Fruit fly (Drosophila melanogaster) whole organism, embryonic: ENCODE results near the gene CG4424.
A peak's percentile ranks its signal among the peaks of the same experiment; 100 is the strongest.

Experiments
- Asciz ChIP-seq: fragments of 200-800 bp; sonication (Bioruptor generic); optimal IDR thresholded peaks from 2 replicates; lab custom pipeline; 2017; ENCODE audit warnings: missing biosample characterization, mild to moderate bottlenecking, missing genetic modification characterization, missing genetic modification reagents
- Awh ChIP-seq: fragments of 200-800 bp; sonication (Bioruptor generic); IDR thresholded peaks from 2 replicates; pipeline ENCODE4, ENCODE4 v1.3.6; 2022; ENCODE audit warnings: missing biosample characterization, missing genetic modification characterization
- B-H1 ChIP-seq: fragments of 200-800 bp; sonication (Bioruptor generic); IDR thresholded peaks from 3 replicates; pipeline ENCODE4 v1.3.6; 2022; ENCODE audit warnings: missing biosample characterization, missing genetic modification characterization
- Bteb2 ChIP-seq: fragments of 200-800 bp; sonication (Bioruptor generic); optimal IDR thresholded peaks from 2 replicates; lab custom pipeline; 2016; ENCODE audit warnings: missing biosample characterization, missing genetic modification characterization
- CG10979 ChIP-seq: fragments of 200-800 bp; sonication (Bioruptor generic); optimal IDR thresholded peaks from 2 replicates; lab custom pipeline; 2018; ENCODE audit warnings: missing biosample characterization, mild to moderate bottlenecking, missing genetic modification characterization, moderate library complexity
- CG11247 ChIP-seq: fragments of 200-800 bp; sonication (Bioruptor generic); IDR thresholded peaks from 2 replicates; pipeline ENCODE4 v1.3.6; 2022; ENCODE audit warnings: missing biosample characterization, missing genetic modification characterization
- CG12071 ChIP-seq: fragments of 200-800 bp; sonication (Bioruptor generic); optimal IDR thresholded peaks from 3 replicates; lab custom pipeline; 2018; ENCODE audit warnings: missing biosample characterization, mild to moderate bottlenecking, missing genetic modification characterization
- CG12769 ChIP-seq: fragments of 200-800 bp; sonication (Bioruptor generic); optimal IDR thresholded peaks from 2 replicates; lab custom pipeline; 2019; ENCODE audit warnings: missing biosample characterization, mild to moderate bottlenecking, missing genetic modification characterization, moderate library complexity
- CG13624 ChIP-seq: fragments of 200-800 bp; sonication (Bioruptor generic); optimal IDR thresholded peaks from 2 replicates; lab custom pipeline; 2016; ENCODE audit warnings: missing biosample characterization, missing genetic modification characterization
- CG16779 ChIP-seq: fragments of 200-800 bp; sonication (Bioruptor generic); IDR thresholded peaks from 2 replicates; pipeline ENCODE4 v1.3.6; 2022; ENCODE audit warnings: missing biosample characterization, missing genetic modification characterization
- CG2120 ChIP-seq: fragments of 200-800 bp; sonication (Bioruptor generic); optimal IDR thresholded peaks from 3 replicates; lab custom pipeline; 2016; ENCODE audit warnings: missing biosample characterization, missing genetic modification characterization
- CG3065 ChIP-seq: fragments of 200-800 bp; sonication (Bioruptor generic); optimal IDR thresholded peaks from 2 replicates; lab custom pipeline; 2016; ENCODE audit warnings: missing biosample characterization, missing genetic modification characterization
- CG31365 ChIP-seq: fragments of 200-800 bp; sonication (Bioruptor generic); optimal IDR thresholded peaks from 2 replicates; lab custom pipeline; 2018; ENCODE audit warnings: missing biosample characterization, mild to moderate bottlenecking, missing genetic modification characterization
- CG34376 ChIP-seq: fragments of 200-800 bp; sonication (Bioruptor generic); optimal IDR thresholded peaks from 2 replicates; lab custom pipeline; 2018; ENCODE audit warnings: missing biosample characterization, mild to moderate bottlenecking, missing genetic modification characterization
- CG3995 ChIP-seq: fragments of 200-800 bp; sonication (Bioruptor generic); optimal IDR thresholded peaks from 3 replicates; lab custom pipeline; 2016; ENCODE audit warnings: missing biosample characterization, missing genetic modification characterization
- CG43689 ChIP-seq: fragments of 200-800 bp; sonication (Bioruptor generic); IDR thresholded peaks from 2 replicates; pipeline ENCODE4 v1.3.6; 2022; ENCODE audit warnings: missing biosample characterization, missing genetic modification characterization
- CG4820 ChIP-seq: fragments of 200-800 bp; sonication (Bioruptor generic); optimal IDR thresholded peaks from 3 replicates; lab custom pipeline; 2016; ENCODE audit warnings: missing biosample characterization, missing genetic modification characterization
- CG5245 ChIP-seq: fragments of 200-800 bp; sonication (Bioruptor generic); optimal IDR thresholded peaks from 3 replicates; lab custom pipeline; 2016; ENCODE audit warnings: missing biosample characterization, missing genetic modification characterization
- CG6254 ChIP-seq: fragments of 200-800 bp; sonication (Bioruptor generic); optimal IDR thresholded peaks from 3 replicates; lab custom pipeline; 2017; ENCODE audit warnings: mild to moderate bottlenecking, missing biosample characterization, missing genetic modification reagents, missing genetic modification characterization
- CG7271 ChIP-seq: fragments of 200-800 bp; sonication (Bioruptor generic); optimal IDR thresholded peaks from 2 replicates; lab custom pipeline; 2018; ENCODE audit warnings: missing biosample characterization, mild to moderate bottlenecking, missing genetic modification characterization, moderate library complexity
- Ets65A ChIP-seq: fragments of 200-800 bp; sonication (Bioruptor generic); peaks from one replicate; lab custom pipeline; 2016; ENCODE audit warnings: missing biosample characterization, missing genetic modification characterization
- GATAe ChIP-seq: fragments of 200-800 bp; sonication (Bioruptor generic); conservative IDR thresholded peaks from 2 replicates; pipeline ENCODE4 v1.3.6; 2022; ENCODE audit warnings: missing biosample characterization, missing genetic modification characterization
- HmgZ ChIP-seq: fragments of 200-800 bp; sonication (Bioruptor generic); optimal IDR thresholded peaks from 2 replicates; lab custom pipeline; 2018; ENCODE audit warnings: missing biosample characterization, mild to moderate bottlenecking, missing genetic modification characterization
- Hr78 ChIP-seq, 2 experiments: fragments of 200-800 bp in 1 of 2; fragments of >200 bp in 1 of 2; sonication (Bioruptor generic) in 1 of 2; optimal IDR thresholded peaks; 2 replicates each; lab custom pipeline; 2017 to 2019; ENCODE audit warnings: missing biosample characterization in 2 of 2, missing genetic modification characterization in 2 of 2, mild to moderate bottlenecking in 1 of 2, moderate library complexity in 1 of 2
- Med ChIP-seq: fragments of 200-800 bp; sonication (Bioruptor generic); peaks from one replicate; lab custom pipeline; 2016; ENCODE audit warnings: missing biosample characterization, missing genetic modification characterization, mild to moderate bottlenecking, inconsistent platforms, moderate library complexity
- Sin3A ChIP-seq: fragments of >200 bp; optimal IDR thresholded peaks from 2 replicates; lab custom pipeline; 2018
- Sox100B ChIP-seq: fragments of 200-800 bp; sonication (Bioruptor generic); optimal IDR thresholded peaks from 3 replicates; lab custom pipeline; 2018; ENCODE audit warnings: missing biosample characterization, mild to moderate bottlenecking, missing genetic modification characterization
- Trl ChIP-seq, 3 experiments: fragments of >200 bp in 2 of 3; fragments of 200-800 bp in 1 of 3; sonication (Bioruptor generic) in 1 of 3; optimal IDR thresholded peaks; 2 replicates in 1 of 3; 3 replicates in 2 of 3; lab custom pipeline; 2016 to 2017; ENCODE audit warnings: missing biosample characterization in 1 of 3, missing genetic modification characterization in 1 of 3
- Vsx1 ChIP-seq: fragments of 200-800 bp; sonication (Bioruptor generic); optimal IDR thresholded peaks from 2 replicates; lab custom pipeline; 2017; ENCODE audit warnings: missing biosample characterization, mild to moderate bottlenecking, missing genetic modification characterization, missing genetic modification reagents
- ash1 ChIP-seq: fragments of 200-800 bp; sonication (Bioruptor generic); optimal IDR thresholded peaks from 2 replicates; lab custom pipeline; 2018; ENCODE audit warnings: missing biosample characterization, mild to moderate bottlenecking, missing genetic modification characterization
- bowl ChIP-seq: fragments of 200-800 bp; sonication (Bioruptor generic); IDR thresholded peaks from 2 replicates; pipeline ENCODE4 v1.3.6; 2022; ENCODE audit warnings: missing biosample characterization, missing genetic modification characterization
- br ChIP-seq: fragments of >200 bp; optimal IDR thresholded peaks from 2 replicates; lab custom pipeline; 2017
- bsh ChIP-seq, 2 experiments: fragments of 200-800 bp; sonication (Bioruptor generic); optimal IDR thresholded peaks; 2 replicates each; lab custom pipeline; 2017 to 2018; ENCODE audit warnings: mild to moderate bottlenecking in 2 of 2, missing biosample characterization in 2 of 2, missing genetic modification characterization in 2 of 2, moderate library complexity in 1 of 2
- chinmo ChIP-seq: fragments of 200-800 bp; sonication (Bioruptor generic); IDR thresholded peaks from 4 replicates; pipeline ENCODE4 v1.3.6; 2022; ENCODE audit warnings: missing biosample characterization, missing genetic modification characterization; ENCODE audit not compliant: partially characterized antibody
- cwo ChIP-seq: fragments of 200-800 bp; sonication (Bioruptor generic); optimal IDR thresholded peaks from 3 replicates; lab custom pipeline; 2017; ENCODE audit warnings: missing biosample characterization, missing genetic modification characterization, mild to moderate bottlenecking, moderate library complexity, missing genetic modification reagents
- exex ChIP-seq: fragments of 200-800 bp; sonication (Bioruptor generic); optimal IDR thresholded peaks from 4 replicates; lab custom pipeline; 2018; ENCODE audit warnings: missing biosample characterization, mild to moderate bottlenecking, missing genetic modification characterization, moderate library complexity
- fd102C ChIP-seq: fragments of 200-800 bp; sonication (Bioruptor generic); optimal IDR thresholded peaks from 2 replicates; lab custom pipeline; 2018; ENCODE audit warnings: missing biosample characterization, mild to moderate bottlenecking, missing genetic modification characterization, moderate library complexity
- grn ChIP-seq: fragments of 200-800 bp; sonication (Bioruptor generic); optimal IDR thresholded peaks from 3 replicates; lab custom pipeline; 2017; ENCODE audit warnings: missing biosample characterization, missing genetic modification characterization
- ind ChIP-seq: fragments of 200-800 bp; sonication (Bioruptor generic); optimal IDR thresholded peaks from 3 replicates; lab custom pipeline; 2016; ENCODE audit warnings: missing biosample characterization, missing genetic modification characterization
- lab ChIP-seq: fragments of 200-800 bp; sonication (Bioruptor generic); optimal IDR thresholded peaks from 3 replicates; lab custom pipeline; 2017; ENCODE audit warnings: missing biosample characterization, missing genetic modification characterization, mild to moderate bottlenecking, moderate library complexity, missing genetic modification reagents
- mirr ChIP-seq: fragments of 200-800 bp; sonication (Bioruptor generic); optimal IDR thresholded peaks from 3 replicates; lab custom pipeline; 2018; ENCODE audit warnings: missing biosample characterization, mild to moderate bottlenecking, missing genetic modification characterization
- nmo ChIP-seq: fragments of 200-800 bp; sonication (Bioruptor generic); optimal IDR thresholded peaks from 2 replicates; lab custom pipeline; 2018; ENCODE audit warnings: missing biosample characterization, mild to moderate bottlenecking, missing genetic modification characterization, moderate library complexity
- oc ChIP-seq: fragments of 200-800 bp; sonication (Bioruptor generic); optimal IDR thresholded peaks from 2 replicates; lab custom pipeline; 2018; ENCODE audit warnings: missing biosample characterization, mild to moderate bottlenecking, missing genetic modification characterization, moderate library complexity
- row ChIP-seq: fragments of 200-800 bp; sonication (Bioruptor generic); IDR thresholded peaks from 3 replicates; pipeline ENCODE4 v1.3.6; 2022; ENCODE audit warnings: missing biosample characterization, missing genetic modification characterization
- sd ChIP-seq: fragments of 200-800 bp; sonication (Bioruptor generic); optimal IDR thresholded peaks from 3 replicates; lab custom pipeline; 2018; ENCODE audit warnings: missing biosample characterization, mild to moderate bottlenecking, missing genetic modification characterization, moderate library complexity
- sens ChIP-seq: fragments of 200-800 bp; sonication (Bioruptor generic); peaks from one replicate; lab custom pipeline; 2016; ENCODE audit warnings: missing biosample characterization, missing genetic modification characterization
- sens-2 ChIP-seq: fragments of 200-800 bp; sonication (Bioruptor generic); IDR thresholded peaks from 2 replicates; pipeline ENCODE4 v1.3.6; 2022; ENCODE audit warnings: missing biosample characterization, missing genetic modification characterization
- sr ChIP-seq: fragments of 200-800 bp; sonication (Bioruptor generic); IDR thresholded peaks from 3 replicates; pipeline ENCODE4 v1.3.6; 2022; ENCODE audit warnings: missing biosample characterization, missing genetic modification characterization
- sug ChIP-seq: fragments of 200-800 bp; optimal IDR thresholded peaks from 2 replicates; lab custom pipeline; 2019; ENCODE audit warnings: missing biosample characterization, mild to moderate bottlenecking, missing genetic modification characterization, moderate library complexity
- tio ChIP-seq: fragments of 200-800 bp; sonication (Bioruptor generic); optimal IDR thresholded peaks from 2 replicates; lab custom pipeline; 2017; ENCODE audit warnings: missing biosample characterization, missing genetic modification characterization, inconsistent platforms
- tll ChIP-seq, 2 experiments: fragments of 200-800 bp in 1 of 2; fragments of >200 bp in 1 of 2; sonication (Bioruptor generic) in 1 of 2; optimal IDR thresholded peaks; 2 replicates each; lab custom pipeline; 2017 to 2019; ENCODE audit warnings: missing biosample characterization in 2 of 2, missing genetic modification characterization in 2 of 2, mild to moderate bottlenecking in 1 of 2, moderate library complexity in 1 of 2
- vnd ChIP-seq: fragments of 200-800 bp; sonication (Bioruptor generic); IDR thresholded peaks from 3 replicates; pipeline ENCODE4 v1.3.6; 2022; ENCODE audit warnings: missing biosample characterization, missing genetic modification characterization; ENCODE audit not compliant: partially characterized antibody
- yki ChIP-seq: fragments of >200 bp; optimal IDR thresholded peaks from 3 replicates; lab custom pipeline; 2018

CG4424 gene

dm6 chr3R:20006617-20007016, 21.2 kb downstream of the CG4424 start:
- TF ChIP-seq sug: peak; percentile 82
- TF ChIP-seq CG13624 (GFP tag; lab: Kevin White, UChicago): no peak
- no peak for TF ChIP-seq bowl
- TF ChIP-seq Vsx1 (GFP tag; lab: Kevin White, UChicago): peak; percentile 67
- TF ChIP-seq sens (GFP tag; lab: Kevin White, UChicago): peak; percentile 2
- TF ChIP-seq CG11247: no peak
- no peak for TF ChIP-seq Awh (GFP tag; lab: Robert Waterston, UW)
- no peak for TF ChIP-seq bsh (GFP tag; optimal IDR thresholded peaks at IDR 0.05; lab: Kevin White, UChicago)
- TF ChIP-seq lab: peak; percentile 36
- no peak for TF ChIP-seq ash1 (GFP tag; lab: Kevin White, UChicago)
- peak; percentile 68 for TF ChIP-seq GATAe
- TF ChIP-seq CG16779 (GFP tag; lab: Robert Waterston, UW): no peak
- TF ChIP-seq CG43689 (GFP tag; lab: Robert Waterston, UW): no peak
- no peak for TF ChIP-seq Asciz
- TF ChIP-seq sens-2 (GFP tag; lab: Robert Waterston, UW): peak; percentile 32; the same call in 1 of the 2 replicates
- no peak for TF ChIP-seq tll (GFP tag; optimal IDR thresholded peaks at IDR 0.05; lab: Kevin White, UChicago)
- no peak for TF ChIP-seq tio
- peak; percentile 23 for TF ChIP-seq CG12769 (tag; lab: Kevin White, UChicago)
- no peak for TF ChIP-seq row (GFP tag; lab: Robert Waterston, UW)
- TF ChIP-seq Sox100B (GFP tag; lab: Kevin White, UChicago): no peak
- TF ChIP-seq CG6254 (GFP tag; lab: Kevin White, UChicago): no peak
- peak in 1 of 2 experiments; percentile 65 for TF ChIP-seq Hr78 (GFP tag; optimal IDR thresholded peaks at IDR 0.05; lab: Kevin White, UChicago)
- TF ChIP-seq nmo (GFP tag; lab: Kevin White, UChicago): no peak
- TF ChIP-seq exex (tag; lab: Kevin White, UChicago): peak; percentile 98
- TF ChIP-seq mirr (GFP tag; lab: Kevin White, UChicago): peak; percentile 91
- TF ChIP-seq CG10979 (tag; lab: Kevin White, UChicago): no peak
- TF ChIP-seq CG34376 (GFP tag; lab: Kevin White, UChicago): peak; percentile 35
- TF ChIP-seq CG5245 (GFP tag; lab: Kevin White, UChicago): no peak
- TF ChIP-seq yki (lab: Kevin White, UChicago): no peak
- no peak for TF ChIP-seq B-H1 (GFP tag; lab: Robert Waterston, UW)
- no peak for TF ChIP-seq CG4820 (GFP tag; lab: Kevin White, UChicago)
- no peak for TF ChIP-seq Med
- TF ChIP-seq CG3995 (GFP tag; lab: Kevin White, UChicago): no peak
- no peak for TF ChIP-seq Bteb2
- peak; percentile 74 for TF ChIP-seq grn (GFP tag; lab: Kevin White, UChicago)
- 0 out of 4 replicates have a peak, but pooled peaks have one; percentile 31 for TF ChIP-seq chinmo
- peak; percentile 41; the same call in 1 of the 3 replicates for TF ChIP-seq vnd

dm6 chr3R:20004697-20005096, 23.1 kb downstream of the CG4424 start:
- no peak for TF ChIP-seq ind
- TF ChIP-seq CG3065: peak; percentile 15
- no peak for TF ChIP-seq CG2120 (GFP tag; lab: Kevin White, UChicago)
- TF ChIP-seq Med: peak; percentile 79
- peak; percentile 69 for TF ChIP-seq sd (tag; lab: Kevin White, UChicago)
- TF ChIP-seq sr (GFP tag; lab: Robert Waterston, UW): peak; percentile 31; the same call in 1 of the 3 replicates
- TF ChIP-seq cwo (GFP tag; lab: Kevin White, UChicago): peak; percentile 36
- no peak for TF ChIP-seq fd102C (GFP tag; lab: Kevin White, UChicago)
- no peak for TF ChIP-seq CG7271 (tag; lab: Kevin White, UChicago)
- no peak for TF ChIP-seq Sin3A (lab: Kevin White, UChicago)
- TF ChIP-seq oc (tag; lab: Kevin White, UChicago): no peak
- TF ChIP-seq Trl (optimal IDR thresholded peaks at IDR 0.05; lab: Kevin White, UChicago): no peak
- TF ChIP-seq Trl (GFP tag; optimal IDR thresholded peaks at IDR 0.05; lab: Kevin White, UChicago): no peak
- TF ChIP-seq CG12769 (tag; lab: Kevin White, UChicago): peak; percentile 62
- peak; percentile 62 for TF ChIP-seq Ets65A (GFP tag; lab: Kevin White, UChicago)
- TF ChIP-seq HmgZ (tag; lab: Kevin White, UChicago): no peak
- TF ChIP-seq CG12071: no peak
- no peak for TF ChIP-seq br
- no peak for TF ChIP-seq CG31365 (tag; lab: Kevin White, UChicago)
